Fruit fly (Drosophila melanogaster): ENCODE measurements around the gene Hsp60A.

The Hsp60A gene

DNA sequence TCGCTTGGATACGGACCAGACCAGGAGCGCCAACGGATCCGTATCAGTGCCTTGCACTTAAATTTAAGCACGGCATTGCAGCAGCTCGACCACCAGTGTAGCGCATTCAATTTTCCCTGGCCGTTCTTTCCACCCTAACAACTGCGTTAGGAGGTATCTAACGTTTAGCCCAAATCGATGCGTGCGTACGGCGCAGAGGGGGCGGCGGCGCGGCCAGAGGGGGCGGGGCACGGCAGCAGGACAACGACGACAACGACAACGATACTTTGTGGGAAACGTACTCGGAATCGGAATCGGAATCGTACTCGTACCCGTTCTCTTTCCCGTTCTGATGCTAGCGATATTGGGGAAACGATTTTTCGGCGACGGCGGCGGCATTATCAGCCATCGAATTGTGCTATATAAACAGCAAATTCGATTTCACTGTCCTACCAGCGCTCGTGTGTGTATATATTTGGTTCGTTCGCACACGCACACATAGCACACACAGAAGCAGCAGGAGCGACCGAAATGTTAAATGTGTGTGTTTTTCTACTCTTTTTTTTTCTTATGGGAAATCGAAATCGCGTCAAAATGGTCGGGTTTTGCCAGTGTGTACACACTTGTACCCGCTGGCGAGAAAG is 16.0 kb downstream of the Hsp60A start, which contains the start of gene CG11122:
CG11122 (minus strand) TSS at position 601 of the 623 bp plus-strand sequence.
- TF ChIP-seq fru (GFP tag; optimal IDR thresholded peaks at IDR 0.05), result no peak
- no peak for TF ChIP-seq Rel (GFP tag; optimal IDR thresholded peaks at IDR 0.05)
- TF ChIP-seq Rel (tag; optimal IDR thresholded peaks at IDR 0.05), result peak; percentile 6
- no peak for TF ChIP-seq CG9705 (GFP tag; optimal IDR thresholded peaks at IDR 0.05)
- TF ChIP-seq Sp1 (GFP tag; optimal IDR thresholded peaks at IDR 0.05), result no peak
- no peak for TF ChIP-seq psq (GFP tag; optimal IDR thresholded peaks at IDR 0.05)
- TF ChIP-seq Vsx2 (GFP tag; optimal IDR thresholded peaks at IDR 0.05; ENCODE audit: partially characterized antibody), result no peak
- TF ChIP-seq sv (GFP tag; optimal IDR thresholded peaks at IDR 0.05), result no peak
- no peak for TF ChIP-seq Hr78 (GFP tag; optimal IDR thresholded peaks at IDR 0.05)
- TF ChIP-seq Dfd (GFP tag; optimal IDR thresholded peaks at IDR 0.05), result no peak
- no peak for TF ChIP-seq GATAd (GFP tag; optimal IDR thresholded peaks at IDR 0.05)
- no peak for TF ChIP-seq foxo (GFP tag; optimal IDR thresholded peaks at IDR 0.05)
- no peak for TF ChIP-seq Dif (GFP tag; optimal IDR thresholded peaks at IDR 0.05; ENCODE audit: partially characterized antibody)
- TF ChIP-seq Myc (optimal IDR thresholded peaks at IDR 0.05), result no peak
- TF ChIP-seq lola (GFP tag; optimal IDR thresholded peaks at IDR 0.05), result no peak
- TF ChIP-seq jim (GFP tag; optimal IDR thresholded peaks at IDR 0.05), result peak; percentile 24
- TF ChIP-seq CG32264 (GFP tag; optimal IDR thresholded peaks at IDR 0.05), result no peak
- no peak for TF ChIP-seq brk (GFP tag; optimal IDR thresholded peaks at IDR 0.05)

DNA sequence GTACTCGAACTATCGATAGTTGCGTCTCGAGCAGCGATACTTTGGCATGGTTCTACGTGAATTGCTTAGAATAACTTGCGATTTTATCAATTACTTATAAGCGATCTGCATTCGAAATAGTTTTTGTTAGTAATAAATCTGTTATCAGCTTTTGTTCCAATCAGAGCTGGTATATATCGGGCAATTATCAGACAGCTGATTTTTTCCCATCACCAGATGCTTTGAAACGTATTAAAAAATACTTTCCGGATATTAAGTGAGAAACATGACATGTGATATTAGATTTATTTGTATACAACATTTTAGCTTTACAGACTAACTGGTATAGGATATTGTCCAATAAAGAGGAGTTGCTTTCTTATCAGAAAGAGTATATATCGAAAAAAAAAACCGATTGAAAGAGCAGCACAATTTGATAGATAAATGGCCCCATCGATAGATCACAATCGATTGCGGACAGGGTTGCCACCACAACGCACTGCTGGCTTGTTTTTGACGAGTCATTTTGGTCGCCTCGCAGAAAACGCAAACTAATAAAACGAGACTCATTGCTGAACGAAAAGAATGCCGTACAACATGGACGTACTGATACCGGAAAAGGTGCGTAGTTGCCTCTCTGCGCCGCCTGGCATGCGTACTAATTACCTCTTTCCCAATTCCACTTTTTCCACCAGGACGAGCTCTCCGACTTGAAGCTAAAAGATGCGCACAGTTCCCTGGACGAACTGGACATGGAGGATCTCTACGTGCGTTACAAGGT is 16.6 kb downstream of the Hsp60A start, which contains the start of gene Rpt3:
Rpt3 (plus strand) TSS at position 353 of the 760 bp plus-strand sequence.
- no peak for TF ChIP-seq rgr (GFP tag; optimal IDR thresholded peaks at IDR 0.05)
- TF ChIP-seq foxo (GFP tag; optimal IDR thresholded peaks at IDR 0.05), result peak in 1 of 2 experiments; percentile 24

DNA sequence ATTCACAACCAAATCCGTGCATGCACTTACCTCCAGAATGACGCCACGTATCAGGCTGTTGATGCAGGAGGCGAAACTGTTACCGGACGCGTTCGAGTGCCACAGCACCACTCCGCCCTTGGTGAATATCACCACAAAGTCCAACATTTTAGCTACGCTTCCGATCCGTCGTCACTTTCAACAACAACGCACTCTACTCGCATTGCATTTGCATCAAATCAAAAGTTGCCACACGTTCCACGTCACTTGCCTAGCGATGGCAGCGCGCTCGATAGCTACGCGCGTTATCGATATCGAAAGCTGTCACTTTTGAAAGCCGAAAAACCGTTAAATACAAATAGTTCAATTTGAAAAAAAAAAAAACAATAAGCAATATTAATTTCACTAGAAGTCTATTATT is 20.5 kb downstream of the Hsp60A start, which contains the start of gene SrpRalpha:
SrpRalpha (minus strand) TSS at position 260 of the 400 bp plus-strand sequence.
- TF ChIP-seq CG9705 (GFP tag; optimal IDR thresholded peaks at IDR 0.05) (no peak), h (GFP tag; optimal IDR thresholded peaks at IDR 0.05) (peak; percentile 0), rgr (GFP tag; optimal IDR thresholded peaks at IDR 0.05) (peak; percentile 37), OdsH (GFP tag; optimal IDR thresholded peaks at IDR 0.05) (no peak), dsf (GFP tag; optimal IDR thresholded peaks at IDR 0.05; ENCODE audit: borderline replicate concordance) (no peak), foxo (GFP tag; optimal IDR thresholded peaks at IDR 0.05) (no peak), sage (GFP tag; optimal IDR thresholded peaks at IDR 0.05) (no peak)

- TF ChIP-seq Jra (GFP tag; optimal IDR thresholded peaks at IDR 0.05), result no peak
- no peak for TF ChIP-seq brk (GFP tag; optimal IDR thresholded peaks at IDR 0.05)
- TF ChIP-seq h (GFP tag; optimal IDR thresholded peaks at IDR 0.05), result no peak
- no peak for TF ChIP-seq HLH106 (tag; optimal IDR thresholded peaks at IDR 0.05)
- TF ChIP-seq psq (GFP tag; optimal IDR thresholded peaks at IDR 0.05), result no peak
- no peak for TF ChIP-seq fru (GFP tag; optimal IDR thresholded peaks at IDR 0.05)
- no peak for TF ChIP-seq Hr83 (GFP tag; optimal IDR thresholded peaks at IDR 0.05; ENCODE audit: poor library complexity, severe bottlenecking)
- no peak for TF ChIP-seq pan (optimal IDR thresholded peaks at IDR 0.05)
- TF ChIP-seq GATAd (GFP tag; optimal IDR thresholded peaks at IDR 0.05), result no peak
- no peak for TF ChIP-seq rgr (GFP tag; optimal IDR thresholded peaks at IDR 0.05)
- no peak for TF ChIP-seq Sp1 (GFP tag; optimal IDR thresholded peaks at IDR 0.05)
- no peak for TF ChIP-seq CG32264 (GFP tag; optimal IDR thresholded peaks at IDR 0.05)
- TF ChIP-seq dl (GFP tag; optimal IDR thresholded peaks at IDR 0.05; ENCODE audit: insufficient read depth in 1 of 2, partially characterized antibody in 2 of 2), result no peak
- TF ChIP-seq jim (GFP tag; optimal IDR thresholded peaks at IDR 0.05), result no peak
- TF ChIP-seq CrebA (GFP tag; optimal IDR thresholded peaks at IDR 0.05; ENCODE audit: borderline replicate concordance), result no peak
- no peak for TF ChIP-seq OdsH (GFP tag; optimal IDR thresholded peaks at IDR 0.05)
These were observed 24.0 kb downstream of the Hsp60A start, which contains the start of gene CG44385 for dm6 chrX:11132312-11132711. Gene CG44385, minus strand, starts transcription at chrX:11132412.
